Fruit fly (Drosophila melanogaster) whole organism, wandering third instar larva: ENCODE measurements around the gene gammaTub23C.

Experiments used
- Abd-B ChIP-seq: fragments of >200 bp; optimal IDR thresholded peaks from 2 replicates; lab custom pipeline; 2017; ENCODE audit warnings: missing biosample characterization, missing genetic modification characterization
- CG32264 ChIP-seq: fragments of 200-800 bp; sonication (Bioruptor generic); optimal IDR thresholded peaks from 2 replicates; lab custom pipeline; 2016; ENCODE audit warnings: missing biosample characterization, missing genetic modification characterization
- CG9705 ChIP-seq: fragments of 200-800 bp; sonication (Bioruptor generic); optimal IDR thresholded peaks from 2 replicates; lab custom pipeline; 2018; ENCODE audit warnings: missing biosample characterization, mild to moderate bottlenecking, missing genetic modification characterization
- CrebA ChIP-seq: fragments of 200-800 bp; sonication (Bioruptor generic); optimal IDR thresholded peaks from 2 replicates; lab custom pipeline; 2016; ENCODE audit warnings: missing biosample characterization, mild to moderate bottlenecking, missing genetic modification characterization, borderline replicate concordance
- Dfd ChIP-seq: fragments of >200 bp; optimal IDR thresholded peaks from 2 replicates; lab custom pipeline; 2017; ENCODE audit warnings: missing biosample characterization, missing genetic modification characterization
- Dif ChIP-seq: fragments of 200-275, 200-300 bp; sonication (Bioruptor generic); optimal IDR thresholded peaks from 2 replicates; lab custom pipeline; 2018; ENCODE audit warnings: missing biosample characterization, missing genetic modification characterization; ENCODE audit not compliant: partially characterized antibody
- GATAd ChIP-seq: sonication (Bioruptor generic); optimal IDR thresholded peaks from 2 replicates; lab custom pipeline; 2016; ENCODE audit warnings: missing biosample characterization, missing genetic modification characterization
- HLH106 ChIP-seq: fragments of 200-800 bp; optimal IDR thresholded peaks from 3 replicates; lab custom pipeline; 2019; ENCODE audit warnings: missing biosample characterization, mild to moderate bottlenecking, missing genetic modification characterization, moderate library complexity
- Hnf4 ChIP-seq: fragments of 200-800 bp; sonication (Bioruptor generic); optimal IDR thresholded peaks from 2 replicates; lab custom pipeline; 2016; ENCODE audit warnings: missing biosample characterization, mild to moderate bottlenecking, missing genetic modification characterization
- Hr78 ChIP-seq: fragments of >200 bp; optimal IDR thresholded peaks from 2 replicates; lab custom pipeline; 2017; ENCODE audit warnings: missing biosample characterization, missing genetic modification characterization
- Hr83 ChIP-seq: fragments of 200-300 bp; sonication (Bioruptor generic); optimal IDR thresholded peaks from 2 replicates; lab custom pipeline; 2016; ENCODE audit warnings: missing biosample characterization, mild to moderate bottlenecking, missing genetic modification characterization, moderate library complexity; ENCODE audit not compliant: poor library complexity, severe bottlenecking
- Jra ChIP-seq: sonication (Bioruptor generic); optimal IDR thresholded peaks from 2 replicates; lab custom pipeline; 2016; ENCODE audit warnings: missing biosample characterization, missing genetic modification characterization
- Mio ChIP-seq: sonication (Bioruptor generic); optimal IDR thresholded peaks from 2 replicates; lab custom pipeline; 2016; ENCODE audit warnings: missing biosample characterization, missing genetic modification characterization
- Myc ChIP-seq: fragments of >200 bp; optimal IDR thresholded peaks from 2 replicates; lab custom pipeline; 2017
- N ChIP-seq: fragments of >200 bp; optimal IDR thresholded peaks from 2 replicates; lab custom pipeline; 2018; ENCODE audit warnings: missing biosample characterization, missing external identifiers, missing genetic modification characterization
- OdsH ChIP-seq: fragments of 200-800 bp; sonication (Bioruptor generic); optimal IDR thresholded peaks from 2 replicates; lab custom pipeline; 2016; ENCODE audit warnings: missing biosample characterization, mild to moderate bottlenecking, missing genetic modification characterization
- Rel ChIP-seq, 2 experiments: fragments of 200-800 bp; sonication (Bioruptor generic) in 1 of 2; optimal IDR thresholded peaks; 2 replicates in 1 of 2; 3 replicates in 1 of 2; lab custom pipeline; 2016 to 2019; ENCODE audit warnings: mild to moderate bottlenecking in 2 of 2, missing biosample characterization in 2 of 2, missing genetic modification characterization in 2 of 2, moderate library complexity in 1 of 2
- Sp1 ChIP-seq: fragments of 200-800 bp; sonication (Bioruptor generic); optimal IDR thresholded peaks from 3 replicates; lab custom pipeline; 2019; ENCODE audit warnings: missing biosample characterization, mild to moderate bottlenecking, missing genetic modification characterization, moderate library complexity
- Vsx2 ChIP-seq: fragments of 200-300, 225-300 bp; sonication (Bioruptor generic); optimal IDR thresholded peaks from 2 replicates; lab custom pipeline; 2018; ENCODE audit warnings: missing biosample characterization, missing genetic modification characterization; ENCODE audit not compliant: partially characterized antibody
- br ChIP-seq: fragments of 200-800 bp; sonication (Bioruptor generic); optimal IDR thresholded peaks from 2 replicates; lab custom pipeline; 2016; ENCODE audit warnings: missing biosample characterization, missing genetic modification characterization
- brk ChIP-seq: fragments of 200-800 bp; sonication (Bioruptor generic); optimal IDR thresholded peaks from 2 replicates; lab custom pipeline; 2016; ENCODE audit warnings: missing biosample characterization, mild to moderate bottlenecking, missing genetic modification characterization
- dl ChIP-seq, 2 experiments: fragments of 175-275, 200-275 bp in 1 of 2; fragments of 200-275 bp in 1 of 2; sonication (Bioruptor generic); optimal IDR thresholded peaks; lab custom pipeline; 2018; ENCODE audit warnings: mild to moderate bottlenecking in 2 of 2, missing biosample characterization in 2 of 2, missing genetic modification characterization in 2 of 2, moderate library complexity in 2 of 2; ENCODE audit not compliant: partially characterized antibody in 2 of 2, insufficient read depth in 1 of 2
- dmrt93B ChIP-seq: fragments of 200-800 bp; sonication (Bioruptor generic); optimal IDR thresholded peaks from 2 replicates; lab custom pipeline; 2018; ENCODE audit warnings: missing biosample characterization, mild to moderate bottlenecking, missing genetic modification characterization
- dsf ChIP-seq: sonication (Bioruptor generic); optimal IDR thresholded peaks from 2 replicates; lab custom pipeline; 2016; ENCODE audit warnings: missing biosample characterization, missing genetic modification characterization, borderline replicate concordance
- ey ChIP-seq: fragments of 200-800 bp; sonication (Bioruptor generic); optimal IDR thresholded peaks from 2 replicates; lab custom pipeline; 2016; ENCODE audit warnings: missing biosample characterization, missing genetic modification characterization
- foxo ChIP-seq, 2 experiments: fragments of 200-800 bp; sonication (Bioruptor generic); optimal IDR thresholded peaks; 2 replicates in 1 of 2; 3 replicates in 1 of 2; lab custom pipeline; 2016 to 2017; ENCODE audit warnings: missing biosample characterization in 2 of 2, missing genetic modification characterization in 2 of 2
- fru ChIP-seq: fragments of 200-800 bp; sonication (Bioruptor generic); optimal IDR thresholded peaks from 3 replicates; lab custom pipeline; 2016; ENCODE audit warnings: missing biosample characterization, mild to moderate bottlenecking, missing genetic modification characterization
- h ChIP-seq: fragments of 200-800 bp; sonication (Bioruptor generic); optimal IDR thresholded peaks from 3 replicates; lab custom pipeline; 2016; ENCODE audit warnings: missing biosample characterization, mild to moderate bottlenecking, missing genetic modification characterization
- jim ChIP-seq: fragments of 175-275, 200-325 bp; sonication (Bioruptor generic); optimal IDR thresholded peaks from 2 replicates; lab custom pipeline; 2016; ENCODE audit warnings: missing biosample characterization, mild to moderate bottlenecking, missing genetic modification characterization
- lola ChIP-seq: fragments of >200 bp; optimal IDR thresholded peaks from 2 replicates; lab custom pipeline; 2017; ENCODE audit warnings: missing biosample characterization, missing genetic modification characterization
- pan ChIP-seq: fragments of >200 bp; optimal IDR thresholded peaks from 2 replicates; lab custom pipeline; 2017
- psq ChIP-seq: fragments of 200-800 bp; sonication (Bioruptor generic); optimal IDR thresholded peaks from 3 replicates; lab custom pipeline; 2017; ENCODE audit warnings: missing biosample characterization, mild to moderate bottlenecking, missing genetic modification characterization, moderate library complexity
- rgr ChIP-seq: fragments of 200-800 bp; sonication (Bioruptor generic); optimal IDR thresholded peaks from 3 replicates; lab custom pipeline; 2016; ENCODE audit warnings: missing biosample characterization, mild to moderate bottlenecking, missing genetic modification characterization
- sage ChIP-seq: fragments of 200-800 bp; sonication (Bioruptor generic); optimal IDR thresholded peaks from 2 replicates; lab custom pipeline; 2016; ENCODE audit warnings: missing biosample characterization, mild to moderate bottlenecking, missing genetic modification characterization
- sv ChIP-seq: fragments of 200-800 bp; sonication (Bioruptor generic); optimal IDR thresholded peaks from 3 replicates; lab custom pipeline; 2016; ENCODE audit warnings: missing biosample characterization, missing genetic modification characterization
- tai ChIP-seq: sonication (Bioruptor generic); optimal IDR thresholded peaks from 2 replicates; lab custom pipeline; 2016; ENCODE audit warnings: missing biosample characterization, missing genetic modification characterization
- woc ChIP-seq: sonication (Bioruptor generic); optimal IDR thresholded peaks from 2 replicates; lab custom pipeline; 2016; ENCODE audit warnings: missing biosample characterization, mild to moderate bottlenecking, missing genetic modification characterization

gammaTub23C gene

dm6 chr2L:2957547-2958174, 15.0 kb upstream of the gammaTub23C start:
- peak; percentile 74 for TF ChIP-seq psq (GFP tag; lab: Kevin White, UChicago)
- TF ChIP-seq tai (GFP tag; lab: Kevin White, UChicago) = no peak
- TF ChIP-seq Dif = peak; percentile 61
- TF ChIP-seq dmrt93B (GFP tag; lab: Kevin White, UChicago) = peak; percentile 90
- TF ChIP-seq Vsx2 (GFP tag; lab: Kevin White, UChicago) = no peak
- TF ChIP-seq OdsH (GFP tag; lab: Kevin White, UChicago) = peak; percentile 82
- no peak for TF ChIP-seq Hr78 (GFP tag; lab: Kevin White, UChicago)
- TF ChIP-seq Jra (GFP tag; lab: Kevin White, UChicago) = peak; percentile 36
- peak; percentile 79 for TF ChIP-seq rgr (GFP tag; lab: Kevin White, UChicago)
- peak; percentile 89 for TF ChIP-seq h (GFP tag; lab: Kevin White, UChicago)
- TF ChIP-seq br = peak; percentile 86
- no peak for TF ChIP-seq brk (GFP tag; lab: Kevin White, UChicago)
- peak; percentile 59 for TF ChIP-seq sage (GFP tag; lab: Kevin White, UChicago)
- no peak for TF ChIP-seq Myc (lab: Kevin White, UChicago)
- TF ChIP-seq Rel (GFP tag; optimal IDR thresholded peaks at IDR 0.05; lab: Kevin White, UChicago) = no peak
- no peak for TF ChIP-seq Rel (tag; optimal IDR thresholded peaks at IDR 0.05; lab: Kevin White, UChicago)
- no peak for TF ChIP-seq GATAd (GFP tag; lab: Kevin White, UChicago)
- TF ChIP-seq sv (GFP tag; lab: Kevin White, UChicago) = no peak
- TF ChIP-seq CG9705 (GFP tag; lab: Kevin White, UChicago) = peak; percentile 79
- no peak for TF ChIP-seq pan (lab: Kevin White, UChicago)
- peak; percentile 88 for TF ChIP-seq ey (GFP tag; lab: Kevin White, UChicago)
- TF ChIP-seq Sp1 (GFP tag; lab: Kevin White, UChicago) = peak; percentile 89
- peak; percentile 80 for TF ChIP-seq woc (GFP tag; lab: Kevin White, UChicago)
- peak; percentile 1 for TF ChIP-seq Mio (GFP tag; lab: Kevin White, UChicago)
- peak; percentile 60 for TF ChIP-seq CG32264 (GFP tag; lab: Kevin White, UChicago)
- no peak for TF ChIP-seq CrebA (GFP tag; lab: Kevin White, UChicago)
- no peak for TF ChIP-seq Dfd (GFP tag; lab: Kevin White, UChicago)
- peak in 1 of 2 experiments; percentile 89 for TF ChIP-seq foxo (GFP tag; optimal IDR thresholded peaks at IDR 0.05; lab: Kevin White, UChicago)
- TF ChIP-seq Hnf4 (GFP tag; lab: Kevin White, UChicago) = peak; percentile 76
- no peak for TF ChIP-seq Hr83
- peak; percentile 92 for TF ChIP-seq HLH106 (tag; lab: Kevin White, UChicago)
- no peak for TF ChIP-seq jim
- no peak for TF ChIP-seq dl (GFP tag; optimal IDR thresholded peaks at IDR 0.05; lab: Kevin White, UChicago; ENCODE audit: insufficient read depth in 1 of 2, partially characterized antibody in 2 of 2)
- no peak for TF ChIP-seq dsf
- peak; percentile 91 for TF ChIP-seq fru (GFP tag; lab: Kevin White, UChicago)

DNA sequence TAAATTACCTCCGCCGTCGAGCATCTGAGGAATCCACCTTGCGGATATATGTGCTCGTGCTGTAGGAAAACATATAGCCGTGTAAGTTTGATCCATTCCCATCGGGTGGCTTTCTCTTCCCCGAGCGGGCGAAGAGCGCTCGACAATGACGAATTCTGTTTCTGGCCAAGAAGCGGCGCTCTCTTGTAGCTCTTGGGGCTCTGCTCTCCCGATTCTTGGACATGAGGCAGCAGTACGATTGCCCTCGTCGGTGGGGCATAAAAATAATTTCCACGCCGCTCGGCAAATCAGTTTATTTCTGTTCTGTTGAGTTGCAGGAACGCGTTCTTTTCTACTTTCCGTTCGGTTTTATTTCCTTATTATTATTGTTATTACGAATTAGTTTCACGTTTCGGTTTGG, 13.8 kb upstream of the gammaTub23C start:
- TF ChIP-seq tai (GFP tag; lab: Kevin White, UChicago) (no peak), N (GFP tag; lab: Kevin White, UChicago) (no peak), Dfd (GFP tag; lab: Kevin White, UChicago) (no peak), OdsH (GFP tag; lab: Kevin White, UChicago) (no peak), dl (GFP tag; optimal IDR thresholded peaks at IDR 0.05; lab: Kevin White, UChicago; ENCODE audit: insufficient read depth in 1 of 2, partially characterized antibody in 2 of 2) (peak; percentile 4 to 11)

- TF ChIP-seq Abd-B (GFP tag; lab: Kevin White, UChicago) = no peak
- TF ChIP-seq lola (GFP tag; lab: Kevin White, UChicago) = no peak
- TF ChIP-seq CG32264 (GFP tag; lab: Kevin White, UChicago) = no peak
- TF ChIP-seq Hr83 = no peak
- no peak for TF ChIP-seq Dfd (GFP tag; lab: Kevin White, UChicago)
Measured at dm6 chr2L:2966917-2967316, 5.8 kb upstream of the gammaTub23C start.
